Fruit fly (Drosophila melanogaster) whole organism, adult: ENCODE measurements around the gene dpr10.

Experiments used
- CG11617 ChIP-seq: fragments of 200-800 bp; sonication (Bioruptor generic); optimal IDR thresholded peaks from 2 replicates; lab custom pipeline; 2017; ENCODE audit warnings: mild to moderate bottlenecking, missing biosample characterization, missing genetic modification reagents, missing genetic modification characterization
- CG12768 ChIP-seq: fragments of 200-800 bp; sonication (Bioruptor generic); optimal IDR thresholded peaks from 2 replicates; lab custom pipeline; 2017; ENCODE audit warnings: missing biosample characterization, missing genetic modification characterization, mild to moderate bottlenecking, moderate library complexity, missing genetic modification reagents
- CG14711 ChIP-seq: fragments of 200-800 bp; sonication (Bioruptor generic); optimal IDR thresholded peaks from 2 replicates; lab custom pipeline; 2018; ENCODE audit warnings: missing biosample characterization, mild to moderate bottlenecking, missing genetic modification characterization, moderate library complexity
- CG1620 ChIP-seq: fragments of 200-800 bp; sonication (Bioruptor generic); optimal IDR thresholded peaks from 2 replicates; lab custom pipeline; 2016; ENCODE audit warnings: missing biosample characterization, missing genetic modification characterization
- CG33017 ChIP-seq: fragments of 200-800 bp; sonication (Bioruptor generic); optimal IDR thresholded peaks from 2 replicates; lab custom pipeline; 2018; ENCODE audit warnings: missing biosample characterization, mild to moderate bottlenecking, missing genetic modification characterization, moderate library complexity
- CG5204 ChIP-seq: fragments of 200-800 bp; sonication (Bioruptor generic); optimal IDR thresholded peaks from 2 replicates; lab custom pipeline; 2016; ENCODE audit warnings: missing biosample characterization, missing genetic modification characterization
- CG7045 ChIP-seq: fragments of 200-800 bp; sonication (Bioruptor generic); optimal IDR thresholded peaks from 2 replicates; lab custom pipeline; 2017; ENCODE audit warnings: missing biosample characterization, mild to moderate bottlenecking, missing genetic modification characterization
- CG7101 ChIP-seq: fragments of 200-800 bp; sonication (Bioruptor generic); optimal IDR thresholded peaks from 2 replicates; lab custom pipeline; 2018; ENCODE audit warnings: missing biosample characterization, mild to moderate bottlenecking, missing genetic modification characterization, moderate library complexity
- Clk ChIP-seq: fragments of 200-800 bp; sonication (Bioruptor generic); optimal IDR thresholded peaks from 2 replicates; lab custom pipeline; 2017; ENCODE audit warnings: missing biosample characterization, missing genetic modification characterization
- Crg-1 ChIP-seq: fragments of 200-800 bp; sonication (Bioruptor generic); optimal IDR thresholded peaks from 2 replicates; lab custom pipeline; 2016; ENCODE audit warnings: missing biosample characterization, missing genetic modification characterization
- Hr96 ChIP-seq: fragments of 200-800 bp; sonication (Bioruptor generic); optimal IDR thresholded peaks from 2 replicates; lab custom pipeline; 2016; ENCODE audit warnings: missing biosample characterization, missing genetic modification characterization
- Mnt ChIP-seq: fragments of 200-800 bp; sonication (Bioruptor generic); optimal IDR thresholded peaks from 2 replicates; lab custom pipeline; 2016; ENCODE audit warnings: missing biosample characterization, mild to moderate bottlenecking, missing genetic modification characterization
- bab1 ChIP-seq: fragments of 200-800 bp; sonication (Bioruptor generic); optimal IDR thresholded peaks from 3 replicates; lab custom pipeline; 2019; ENCODE audit warnings: missing biosample characterization, mild to moderate bottlenecking, missing genetic modification characterization, moderate library complexity
- cic ChIP-seq: fragments of 200-800 bp; sonication (Bioruptor generic); optimal IDR thresholded peaks from 2 replicates; lab custom pipeline; 2017; ENCODE audit warnings: missing biosample characterization, mild to moderate bottlenecking, missing genetic modification characterization, moderate library complexity
- cnc ChIP-seq, 2 experiments: fragments of >200 bp; optimal IDR thresholded peaks; 2 replicates each; lab custom pipeline; 2017
- kay ChIP-seq: fragments of 200-800 bp; sonication (Bioruptor generic); peaks from one replicate; lab custom pipeline; 2016; ENCODE audit warnings: missing biosample characterization, missing genetic modification characterization, borderline replicate concordance
- ovo ChIP-seq: fragments of 200-800 bp; sonication (Bioruptor generic); optimal IDR thresholded peaks from 2 replicates; lab custom pipeline; 2016; ENCODE audit warnings: missing biosample characterization, missing genetic modification characterization
- pad ChIP-seq: fragments of 200-800 bp; sonication (Bioruptor generic); optimal IDR thresholded peaks from 3 replicates; lab custom pipeline; 2017; ENCODE audit warnings: missing biosample characterization, missing genetic modification characterization, mild to moderate bottlenecking, moderate library complexity, missing genetic modification reagents
- tj ChIP-seq: fragments of 200-800 bp; sonication (Bioruptor generic); optimal IDR thresholded peaks from 3 replicates; lab custom pipeline; 2017; ENCODE audit warnings: missing biosample characterization, mild to moderate bottlenecking, missing genetic modification characterization, moderate library complexity
- toe ChIP-seq: fragments of 200-800 bp; sonication (Bioruptor generic); optimal IDR thresholded peaks from 2 replicates; lab custom pipeline; 2016; ENCODE audit warnings: missing biosample characterization, missing genetic modification characterization

Gene dpr10

DNA sequence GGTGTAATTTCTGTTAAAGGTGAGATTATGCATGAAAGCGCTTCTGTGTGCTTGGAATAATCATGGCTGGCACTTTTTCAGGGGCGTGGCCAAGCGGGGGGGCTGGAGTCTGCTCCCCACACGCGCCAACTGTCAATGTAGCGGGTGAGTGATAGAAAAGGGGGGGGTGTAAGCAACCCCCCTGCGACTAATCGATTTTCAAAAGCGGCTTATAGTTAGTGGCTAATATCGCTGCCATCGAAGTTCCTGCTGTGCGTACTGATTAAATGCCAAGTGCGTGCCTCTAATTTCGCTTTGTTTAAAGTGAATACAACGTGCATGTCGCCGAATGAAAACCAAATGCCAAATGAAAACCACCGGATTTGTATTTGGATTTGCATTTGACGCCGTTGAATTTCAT, 18.8 kb upstream of the dpr10 start:
- TF ChIP-seq CG12768 (GFP tag; lab: Kevin White, UChicago): no peak
- no peak for TF ChIP-seq Crg-1
- TF ChIP-seq kay: no peak
- no peak for TF ChIP-seq CG7101 (tag; lab: Kevin White, UChicago)
- TF ChIP-seq ovo: no peak
- TF ChIP-seq CG33017: no peak
- TF ChIP-seq Clk (GFP tag; lab: Kevin White, UChicago): no peak
- no peak for TF ChIP-seq CG7045 (GFP tag; lab: Kevin White, UChicago)
- TF ChIP-seq pad (GFP tag; lab: Kevin White, UChicago): no peak

DNA sequence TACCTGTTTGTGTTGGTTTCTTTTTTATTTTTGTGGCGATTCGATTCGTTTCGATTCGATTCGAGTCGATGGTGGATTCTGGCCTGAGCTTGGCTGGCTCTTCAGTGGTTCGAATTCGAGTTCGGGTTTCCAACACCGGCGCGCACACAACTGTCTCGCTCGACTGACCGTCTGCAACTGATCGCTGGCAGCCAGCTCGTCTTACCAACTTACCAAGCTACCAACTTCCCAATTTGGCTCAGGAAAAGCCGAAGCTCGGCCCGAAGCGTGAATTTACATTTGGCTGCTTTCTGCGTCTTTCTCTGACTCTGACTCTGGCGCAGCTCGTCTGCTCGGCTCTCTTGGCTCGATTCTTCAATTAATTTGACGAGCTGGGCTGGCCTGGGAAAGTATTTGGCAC, 15.7 kb upstream of the dpr10 start, which contains the start of gene ect:
TSS of gene ect (minus strand) at position 183 of the 400 bp plus-strand sequence.
- TF ChIP-seq ovo (no peak), Crg-1 (no peak), tj (GFP tag; lab: Kevin White, UChicago) (no peak), CG12768 (GFP tag; lab: Kevin White, UChicago) (no peak), CG33017 (no peak), cic (no peak), toe (GFP tag; lab: Kevin White, UChicago) (no peak), CG14711 (tag; lab: Kevin White, UChicago) (no peak), CG7101 (tag; lab: Kevin White, UChicago) (no peak), kay (no peak), Hr96 (GFP tag; lab: Kevin White, UChicago) (no peak), Mnt (GFP tag; lab: Kevin White, UChicago) (no peak), CG11617 (GFP tag; lab: Kevin White, UChicago) (no peak), CG7045 (GFP tag; lab: Kevin White, UChicago) (no peak), cnc (optimal IDR thresholded peaks at IDR 0.05; lab: Kevin White, UChicago) (no peak), bab1 (GFP tag; lab: Kevin White, UChicago) (no peak), Clk (GFP tag; lab: Kevin White, UChicago) (no peak)

DNA sequence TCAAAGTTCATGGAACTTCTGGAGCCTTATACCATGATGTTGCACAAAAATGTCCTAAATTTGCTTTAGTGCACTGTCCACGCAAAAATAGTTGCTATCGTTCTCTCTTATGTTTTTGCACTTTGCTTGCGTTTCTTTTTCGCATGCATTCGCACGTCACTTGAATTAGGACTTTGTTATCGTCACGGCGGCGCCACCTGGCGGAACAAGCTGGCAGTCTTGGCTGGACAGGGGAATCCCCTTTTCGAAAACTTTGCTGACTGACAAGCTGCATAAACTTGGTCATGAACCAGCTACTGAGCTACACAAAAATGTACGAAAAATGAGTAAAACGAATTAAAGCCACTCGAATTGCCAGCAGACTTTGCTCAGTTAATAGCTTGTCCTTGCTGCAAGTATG, 13.7 kb upstream of the dpr10 start:
- TF ChIP-seq CG7101 (tag; lab: Kevin White, UChicago) (no peak), ovo (no peak), Clk (GFP tag; lab: Kevin White, UChicago) (no peak), CG14711 (tag; lab: Kevin White, UChicago) (no peak), bab1 (GFP tag; lab: Kevin White, UChicago) (no peak), Hr96 (GFP tag; lab: Kevin White, UChicago) (no peak), cnc (optimal IDR thresholded peaks at IDR 0.05; lab: Kevin White, UChicago) (no peak), tj (GFP tag; lab: Kevin White, UChicago) (no peak), CG11617 (GFP tag; lab: Kevin White, UChicago) (no peak), kay (no peak), CG7045 (GFP tag; lab: Kevin White, UChicago) (no peak), Crg-1 (no peak), CG33017 (no peak)

DNA sequence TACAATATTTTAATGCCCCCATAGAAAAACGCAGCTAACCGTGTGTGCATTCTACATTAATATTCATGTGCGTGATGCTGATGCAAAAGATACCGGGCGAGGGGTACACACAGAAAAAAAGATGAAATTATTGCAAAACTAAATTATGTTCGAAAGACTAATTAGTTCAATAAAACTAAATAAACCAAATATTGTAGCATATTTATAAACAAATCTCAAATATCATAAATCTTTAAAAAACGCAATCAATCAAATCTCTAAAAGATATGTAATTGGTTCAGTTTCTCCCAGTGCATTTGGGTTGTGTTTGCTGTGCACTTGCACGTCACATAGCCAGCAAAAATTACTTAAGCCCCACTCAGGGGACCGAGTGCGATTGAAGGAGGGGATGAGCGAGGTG, 12.7 kb upstream of the dpr10 start:
- TF ChIP-seq cnc (optimal IDR thresholded peaks at IDR 0.05; lab: Kevin White, UChicago): no peak
- TF ChIP-seq CG14711 (tag; lab: Kevin White, UChicago): no peak
- TF ChIP-seq CG7101 (tag; lab: Kevin White, UChicago): no peak
- no peak for TF ChIP-seq CG1620
- no peak for TF ChIP-seq CG5204
- TF ChIP-seq bab1 (GFP tag; lab: Kevin White, UChicago): no peak
- TF ChIP-seq CG11617 (GFP tag; lab: Kevin White, UChicago): no peak
- no peak for TF ChIP-seq kay
- TF ChIP-seq CG33017: no peak
- TF ChIP-seq CG7045 (GFP tag; lab: Kevin White, UChicago): no peak
- TF ChIP-seq Hr96 (GFP tag; lab: Kevin White, UChicago): no peak
- TF ChIP-seq Crg-1: no peak
- no peak for TF ChIP-seq cic
- no peak for TF ChIP-seq CG12768 (GFP tag; lab: Kevin White, UChicago)
- TF ChIP-seq Mnt (GFP tag; lab: Kevin White, UChicago): no peak
- no peak for TF ChIP-seq tj (GFP tag; lab: Kevin White, UChicago)
- TF ChIP-seq pad (GFP tag; lab: Kevin White, UChicago): no peak
- TF ChIP-seq ovo: no peak
- no peak for TF ChIP-seq Clk (GFP tag; lab: Kevin White, UChicago)

DNA sequence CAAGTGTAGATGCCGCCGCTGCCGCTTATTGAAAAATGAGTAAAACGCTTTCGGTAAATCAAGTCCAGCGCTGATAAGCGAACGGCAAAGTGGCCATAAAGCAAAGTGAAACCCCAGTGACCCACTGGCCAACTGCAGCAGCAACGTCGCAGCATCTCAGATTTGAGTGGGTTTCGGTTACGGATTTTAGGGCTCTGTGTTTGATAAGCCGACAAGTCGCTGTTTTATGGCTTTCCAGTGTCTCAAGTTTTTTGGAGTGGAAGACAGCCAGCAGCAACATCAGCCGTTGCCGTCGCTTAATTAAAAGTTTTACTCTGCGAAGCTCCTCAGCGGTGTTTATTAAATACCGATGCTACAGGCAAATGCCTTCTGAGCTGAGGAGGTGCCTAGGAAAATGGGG, 11.5 kb upstream of the dpr10 start:
- TF ChIP-seq CG5204 (no peak), CG1620 (no peak), cnc (optimal IDR thresholded peaks at IDR 0.05; lab: Kevin White, UChicago) (no peak), pad (GFP tag; lab: Kevin White, UChicago) (no peak), Clk (GFP tag; lab: Kevin White, UChicago) (no peak), CG7101 (tag; lab: Kevin White, UChicago) (no peak), CG14711 (tag; lab: Kevin White, UChicago) (no peak), bab1 (GFP tag; lab: Kevin White, UChicago) (no peak)

DNA sequence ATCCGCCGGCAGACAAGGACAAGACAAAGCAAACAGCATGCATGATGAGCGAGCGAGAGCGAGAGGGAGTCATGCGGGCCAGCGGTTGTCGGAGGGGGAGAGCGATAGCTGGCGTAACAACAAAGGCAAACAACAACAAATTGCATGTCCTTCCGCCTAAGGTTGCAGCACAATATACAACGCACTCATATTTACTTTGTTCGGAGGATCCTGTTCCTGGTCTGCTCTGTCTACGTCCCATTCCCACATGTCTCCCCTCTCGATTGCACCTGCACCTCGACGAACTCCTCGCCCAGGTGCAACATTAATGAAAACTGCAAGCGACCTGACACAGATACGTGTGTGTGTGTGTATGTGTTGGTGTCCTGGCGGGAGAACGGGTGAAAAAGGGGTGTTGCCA, 3.3 kb upstream of the dpr10 start:
- TF ChIP-seq kay (no peak), bab1 (GFP tag; lab: Kevin White, UChicago) (no peak), cic (no peak), CG11617 (GFP tag; lab: Kevin White, UChicago) (no peak), toe (GFP tag; lab: Kevin White, UChicago) (no peak), CG12768 (GFP tag; lab: Kevin White, UChicago) (no peak), CG33017 (no peak), Mnt (GFP tag; lab: Kevin White, UChicago) (no peak), CG14711 (tag; lab: Kevin White, UChicago) (no peak), ovo (no peak), CG7101 (tag; lab: Kevin White, UChicago) (no peak)
